Worm (Caenorhabditis elegans) whole organism, mixed stage, embryonic: ENCODE results near the gene M01F1.4.

Experiments
- elt-1 ChIP-seq: sonication (generic microtip); optimal IDR thresholded peaks from 2 replicates; lab custom pipeline; 2017; ENCODE audit warnings: missing genetic modification characterization, mild to moderate bottlenecking, missing compliant biosample characterization, antibody characterized with exemption, moderate library complexity, borderline replicate concordance; ENCODE audit not compliant: insufficient read depth
- elt-3 ChIP-seq: fragments of 150-350 bp; optimal IDR thresholded peaks from 2 replicates; lab custom pipeline; 2014; ENCODE audit warnings: missing biosample characterization, missing genetic modification characterization
- flh-1 ChIP-seq: fragments of 200-800 bp; sonication (Bioruptor generic); optimal IDR thresholded peaks from 2 replicates; lab custom pipeline; 2018; ENCODE audit warnings: mild to moderate bottlenecking, missing genetic modification characterization, moderate library complexity, missing compliant biosample characterization
- lsy-2 ChIP-seq: fragments of 150-350 bp; optimal IDR thresholded peaks from 2 replicates; lab custom pipeline; 2014; ENCODE audit warnings: missing biosample characterization, missing genetic modification characterization
- nhr-237 ChIP-seq: fragments of 150-350 bp; optimal IDR thresholded peaks from 2 replicates; lab custom pipeline; 2014; ENCODE audit warnings: missing biosample characterization, missing genetic modification characterization
- nhr-76 ChIP-seq: sonication (generic microtip); optimal IDR thresholded peaks from 2 replicates; lab custom pipeline; 2017; ENCODE audit warnings: missing biosample characterization, missing genetic modification characterization
- sem-2 ChIP-seq: fragments of 200-800 bp; sonication (Bioruptor generic); optimal IDR thresholded peaks from 2 replicates; lab custom pipeline; 2018; ENCODE audit warnings: mild to moderate bottlenecking, missing genetic modification characterization, missing compliant biosample characterization
- unc-39 ChIP-seq: fragments of 150-350 bp; optimal IDR thresholded peaks from 2 replicates; lab custom pipeline; 2014; ENCODE audit warnings: missing biosample characterization, missing genetic modification characterization
- unc-62 ChIP-seq: fragments of 150-350 bp; optimal IDR thresholded peaks from 2 replicates; lab custom pipeline; 2014; ENCODE audit warnings: missing biosample characterization, missing genetic modification reagents, missing genetic modification characterization
- ztf-11 ChIP-seq: fragments of 150-350 bp; optimal IDR thresholded peaks from 2 replicates; lab custom pipeline; 2014; ENCODE audit warnings: missing biosample characterization, missing genetic modification characterization

DNA sequence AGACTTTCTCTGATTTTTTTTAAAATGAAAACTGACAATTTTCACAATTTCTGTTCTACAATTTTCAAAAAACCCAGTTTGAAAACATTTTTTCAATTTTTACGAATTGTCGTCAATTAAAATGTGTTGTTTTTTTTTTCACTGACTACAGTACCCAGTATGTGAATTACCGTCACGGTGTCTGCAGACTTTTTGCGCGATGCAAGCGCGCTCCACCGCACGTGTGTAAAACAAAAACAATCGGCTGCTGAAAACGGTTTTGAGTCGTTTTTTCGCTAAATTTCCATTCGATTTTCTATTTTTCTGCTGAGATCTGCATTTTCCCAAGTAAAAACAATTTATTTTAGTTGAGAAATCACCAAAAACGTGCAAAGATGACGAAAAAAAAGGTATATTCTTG, 53.6 kb downstream of the M01F1.4 start:
- TF ChIP-seq lsy-2 (tag; lab: Kevin White, UChicago) (peak; percentile 98), elt-3 (tag; lab: Kevin White, UChicago) (peak; percentile 57), unc-62 (GFP tag; lab: Kevin White, UChicago) (no peak), ztf-11 (tag; lab: Kevin White, UChicago) (peak; percentile 55), unc-39 (no peak), nhr-76 (tag; lab: Kevin White, UChicago) (no peak), elt-1 (tag; lab: Kevin White, UChicago) (no peak), nhr-237 (tag; lab: Kevin White, UChicago) (peak; percentile 97), flh-1 (GFP tag; lab: Kevin White, UChicago) (no peak), sem-2 (no peak)
